Fruit fly (Drosophila melanogaster) whole organism, adult: ENCODE data around the gene Ddr.

Experiments
- CG1620 ChIP-seq: fragments of 200-800 bp; sonication (Bioruptor generic); optimal IDR thresholded peaks from 2 replicates; lab custom pipeline; 2016; ENCODE audit warnings: missing biosample characterization, missing genetic modification characterization
- CG33017 ChIP-seq: fragments of 200-800 bp; sonication (Bioruptor generic); optimal IDR thresholded peaks from 2 replicates; lab custom pipeline; 2018; ENCODE audit warnings: missing biosample characterization, mild to moderate bottlenecking, missing genetic modification characterization, moderate library complexity
- CG5204 ChIP-seq: fragments of 200-800 bp; sonication (Bioruptor generic); optimal IDR thresholded peaks from 2 replicates; lab custom pipeline; 2016; ENCODE audit warnings: missing biosample characterization, missing genetic modification characterization
- CG7045 ChIP-seq: fragments of 200-800 bp; sonication (Bioruptor generic); optimal IDR thresholded peaks from 2 replicates; lab custom pipeline; 2017; ENCODE audit warnings: missing biosample characterization, mild to moderate bottlenecking, missing genetic modification characterization
- Clk ChIP-seq: fragments of 200-800 bp; sonication (Bioruptor generic); optimal IDR thresholded peaks from 2 replicates; lab custom pipeline; 2017; ENCODE audit warnings: missing biosample characterization, missing genetic modification characterization
- Hr96 ChIP-seq: fragments of 200-800 bp; sonication (Bioruptor generic); optimal IDR thresholded peaks from 2 replicates; lab custom pipeline; 2016; ENCODE audit warnings: missing biosample characterization, missing genetic modification characterization
- Mnt ChIP-seq: fragments of 200-800 bp; sonication (Bioruptor generic); optimal IDR thresholded peaks from 2 replicates; lab custom pipeline; 2016; ENCODE audit warnings: missing biosample characterization, mild to moderate bottlenecking, missing genetic modification characterization
- cnc ChIP-seq, 2 experiments: fragments of >200 bp; optimal IDR thresholded peaks; 2 replicates each; lab custom pipeline; 2017
- kay ChIP-seq: fragments of 200-800 bp; sonication (Bioruptor generic); peaks from one replicate; lab custom pipeline; 2016; ENCODE audit warnings: missing biosample characterization, missing genetic modification characterization, borderline replicate concordance

dm6 chr2L:6242026-6242425, 10.9 kb upstream of the Ddr start:
- TF ChIP-seq kay (no peak), CG5204 (no peak), CG7045 (GFP tag; lab: Kevin White, UChicago) (no peak), CG33017 (tag; lab: Kevin White, UChicago) (no peak), CG1620 (GFP tag; lab: Kevin White, UChicago) (no peak), cnc (optimal IDR thresholded peaks at IDR 0.05; lab: Kevin White, UChicago) (no peak), Clk (no peak), Hr96 (GFP tag; lab: Kevin White, UChicago) (no peak), Mnt (GFP tag; lab: Kevin White, UChicago) (no peak)
